Fruit fly (Drosophila melanogaster) whole organism, embryonic: Measurements from ENCODE around the gene CG7987.

Source experiments
- CG10267 ChIP-seq: fragments of 200-800 bp; sonication (Bioruptor generic); optimal IDR thresholded peaks from 2 replicates; lab custom pipeline; 2018; ENCODE audit warnings: missing biosample characterization, mild to moderate bottlenecking, missing genetic modification characterization, moderate library complexity
- CG10543 ChIP-seq: fragments of 200-800 bp; sonication (Bioruptor generic); optimal IDR thresholded peaks from 3 replicates; lab custom pipeline; 2017; ENCODE audit warnings: missing biosample characterization, mild to moderate bottlenecking, missing genetic modification characterization, moderate library complexity
- CG12071 ChIP-seq: fragments of 200-800 bp; sonication (Bioruptor generic); optimal IDR thresholded peaks from 3 replicates; lab custom pipeline; 2018; ENCODE audit warnings: missing biosample characterization, mild to moderate bottlenecking, missing genetic modification characterization
- CG12744 ChIP-seq: fragments of 200-800 bp; sonication (Bioruptor generic); optimal IDR thresholded peaks from 2 replicates; lab custom pipeline; 2016; ENCODE audit warnings: missing biosample characterization, missing genetic modification characterization
- CG12769 ChIP-seq: fragments of 200-800 bp; sonication (Bioruptor generic); optimal IDR thresholded peaks from 2 replicates; lab custom pipeline; 2019; ENCODE audit warnings: missing biosample characterization, mild to moderate bottlenecking, missing genetic modification characterization, moderate library complexity
- CG13287 ChIP-seq: fragments of 200-800 bp; sonication (Bioruptor generic); IDR thresholded peaks from 2 replicates; pipeline ENCODE4 v1.3.6; 2022; ENCODE audit warnings: missing biosample characterization, missing genetic modification characterization; ENCODE audit not compliant: partially characterized antibody
- CG13424 ChIP-seq: fragments of 200-800 bp; sonication (Bioruptor generic); optimal IDR thresholded peaks from 2 replicates; lab custom pipeline; 2019; ENCODE audit warnings: missing biosample characterization, mild to moderate bottlenecking, missing genetic modification characterization, moderate library complexity
- CG15269 ChIP-seq: fragments of 200-800 bp; sonication (Bioruptor generic); optimal IDR thresholded peaks from 2 replicates; lab custom pipeline; 2018; ENCODE audit warnings: missing biosample characterization, mild to moderate bottlenecking, missing genetic modification characterization, moderate library complexity
- CG1603 ChIP-seq: fragments of 200-800 bp; sonication (Bioruptor generic); optimal IDR thresholded peaks from 2 replicates; lab custom pipeline; 2019; ENCODE audit warnings: missing biosample characterization, mild to moderate bottlenecking, missing genetic modification characterization, moderate library complexity
- CG16779 ChIP-seq: fragments of 200-800 bp; sonication (Bioruptor generic); IDR thresholded peaks from 2 replicates; pipeline ENCODE4 v1.3.6; 2022; ENCODE audit warnings: missing biosample characterization, missing genetic modification characterization
- CG16863 ChIP-seq: fragments of 200-800 bp; sonication (Bioruptor generic); optimal IDR thresholded peaks from 3 replicates; lab custom pipeline; 2016; ENCODE audit warnings: missing biosample characterization, missing genetic modification characterization
- CG17802 ChIP-seq: fragments of 200-800 bp; sonication (Bioruptor generic); optimal IDR thresholded peaks from 2 replicates; lab custom pipeline; 2018; ENCODE audit warnings: missing biosample characterization, mild to moderate bottlenecking, missing genetic modification characterization, moderate library complexity
- CG17912 ChIP-seq: fragments of 200-800 bp; sonication (Bioruptor generic); optimal IDR thresholded peaks from 2 replicates; lab custom pipeline; 2018; ENCODE audit warnings: missing biosample characterization, mild to moderate bottlenecking, missing genetic modification characterization
- CG2120 ChIP-seq: fragments of 200-800 bp; sonication (Bioruptor generic); optimal IDR thresholded peaks from 3 replicates; lab custom pipeline; 2016; ENCODE audit warnings: missing biosample characterization, missing genetic modification characterization
- CG32767 ChIP-seq: fragments of 200-800 bp; sonication (Bioruptor generic); IDR thresholded peaks from 2 replicates; pipeline ENCODE4 v1.3.6; 2022; ENCODE audit warnings: missing biosample characterization, missing genetic modification characterization
- CG42726 ChIP-seq: fragments of 200-800 bp; sonication (Bioruptor generic); IDR thresholded peaks from 2 replicates; pipeline ENCODE4 v1.3.6; 2022; ENCODE audit warnings: missing biosample characterization, missing genetic modification characterization; ENCODE audit not compliant: partially characterized antibody
- CG6654 ChIP-seq: fragments of 200-800 bp; sonication (Bioruptor generic); optimal IDR thresholded peaks from 2 replicates; lab custom pipeline; 2017; ENCODE audit warnings: missing biosample characterization, mild to moderate bottlenecking, missing genetic modification characterization
- CG6791 ChIP-seq: fragments of 200-800 bp; sonication (Bioruptor generic); IDR thresholded peaks from 3 replicates; pipeline ENCODE4 v1.3.6; 2022; ENCODE audit warnings: missing biosample characterization, missing genetic modification characterization; ENCODE audit not compliant: partially characterized antibody
- CG6813 ChIP-seq: fragments of 200-800 bp; sonication (Bioruptor generic); optimal IDR thresholded peaks from 2 replicates; lab custom pipeline; 2017; ENCODE audit warnings: missing biosample characterization, missing genetic modification characterization, mild to moderate bottlenecking, moderate library complexity, missing genetic modification reagents
- CG7786 ChIP-seq: fragments of 200-800 bp; sonication (Bioruptor generic); optimal IDR thresholded peaks from 2 replicates; lab custom pipeline; 2016; ENCODE audit warnings: missing biosample characterization, missing genetic modification characterization
- CG7839 ChIP-seq: fragments of 200-800 bp; sonication (Bioruptor generic); optimal IDR thresholded peaks from 3 replicates; lab custom pipeline; 2018; ENCODE audit warnings: missing biosample characterization, mild to moderate bottlenecking, missing genetic modification characterization, moderate library complexity
- CG8290 ChIP-seq, 3 experiments: fragments of 200-800 bp; sonication (Bioruptor generic); optimal IDR thresholded peaks; 2 replicates each; lab custom pipeline; 2016 to 2019; ENCODE audit warnings: missing biosample characterization in 3 of 3, missing genetic modification characterization in 3 of 3, mild to moderate bottlenecking in 2 of 3, moderate library complexity in 1 of 3
- CG8478 ChIP-seq: fragments of >200 bp; optimal IDR thresholded peaks from 2 replicates; lab custom pipeline; 2018
- CTCF ChIP-seq: fragments of 200-800 bp; sonication (Bioruptor generic); optimal IDR thresholded peaks from 2 replicates; lab custom pipeline; 2017; ENCODE audit warnings: missing biosample characterization, mild to moderate bottlenecking, missing genetic modification characterization, moderate library complexity
- Camta ChIP-seq: fragments of 200-800 bp; sonication (Bioruptor generic); optimal IDR thresholded peaks from 2 replicates; lab custom pipeline; 2016; ENCODE audit warnings: missing biosample characterization, missing genetic modification characterization
- CoRest ChIP-seq: fragments of 200-800 bp; sonication (Bioruptor generic); optimal IDR thresholded peaks from 3 replicates; lab custom pipeline; 2018; ENCODE audit warnings: missing biosample characterization, mild to moderate bottlenecking, missing genetic modification characterization, moderate library complexity
- HLH54F ChIP-seq: fragments of 200-800 bp; sonication (Bioruptor generic); optimal IDR thresholded peaks from 3 replicates; lab custom pipeline; 2016; ENCODE audit warnings: missing biosample characterization, missing genetic modification characterization
- Hmr ChIP-seq: fragments of 200-800 bp; sonication (Bioruptor generic); optimal IDR thresholded peaks from 3 replicates; lab custom pipeline; 2017; ENCODE audit warnings: mild to moderate bottlenecking, missing biosample characterization, missing genetic modification reagents, missing genetic modification characterization
- Hmx ChIP-seq: fragments of 200-800 bp; sonication (Bioruptor generic); optimal IDR thresholded peaks from 2 replicates; lab custom pipeline; 2016; ENCODE audit warnings: missing biosample characterization, missing genetic modification characterization
- Lpt ChIP-seq: fragments of >200 bp; optimal IDR thresholded peaks from 2 replicates; lab custom pipeline; 2018; ENCODE audit warnings: missing biosample characterization, missing genetic modification characterization
- MBD-R2 ChIP-seq: fragments of 200-800 bp; sonication (Bioruptor generic); IDR thresholded peaks from 2 replicates; pipeline ENCODE4 v1.3.6; 2022; ENCODE audit warnings: missing biosample characterization, missing genetic modification characterization
- Rfx ChIP-seq: fragments of 200-800 bp; sonication (Bioruptor generic); IDR thresholded peaks from 2 replicates; pipeline ENCODE4 v1.3.6; 2022; ENCODE audit warnings: missing biosample characterization, missing genetic modification characterization
- Sry-δ ChIP-seq: fragments of 200-800 bp; sonication (Bioruptor generic); optimal IDR thresholded peaks from 2 replicates; lab custom pipeline; 2016; ENCODE audit warnings: missing biosample characterization, missing genetic modification characterization
- bigmax ChIP-seq: fragments of 200-800 bp; sonication (Bioruptor generic); optimal IDR thresholded peaks from 2 replicates; lab custom pipeline; 2018; ENCODE audit warnings: missing biosample characterization, mild to moderate bottlenecking, missing genetic modification characterization
- ci ChIP-seq: fragments of 200-800 bp; sonication (Bioruptor generic); IDR thresholded peaks from 3 replicates; pipeline ENCODE4 v1.3.6; 2022; ENCODE audit warnings: missing biosample characterization, missing genetic modification characterization
- dan ChIP-seq: fragments of 200-800 bp; sonication (Bioruptor generic); IDR thresholded peaks from 2 replicates; pipeline ENCODE4 v1.3.6; 2022; ENCODE audit warnings: missing biosample characterization, missing genetic modification characterization
- dmrt99B ChIP-seq: fragments of 200-800 bp; sonication (Bioruptor generic); optimal IDR thresholded peaks from 2 replicates; lab custom pipeline; 2018; ENCODE audit warnings: missing biosample characterization, mild to moderate bottlenecking, missing genetic modification characterization, moderate library complexity
- dysf ChIP-seq: fragments of 200-800 bp; sonication (Bioruptor generic); IDR thresholded peaks from 3 replicates; pipeline ENCODE4 v1.3.6; 2022; ENCODE audit warnings: missing biosample characterization, missing genetic modification characterization
- kah ChIP-seq: fragments of 200-800 bp; sonication (Bioruptor generic); optimal IDR thresholded peaks from 2 replicates; lab custom pipeline; 2018; ENCODE audit warnings: missing biosample characterization, mild to moderate bottlenecking, missing genetic modification characterization
- knrl ChIP-seq: fragments of 200-800 bp; sonication (Bioruptor generic); IDR thresholded peaks from 3 replicates; pipeline ENCODE4 v1.3.6; 2022; ENCODE audit warnings: missing biosample characterization, missing genetic modification characterization; ENCODE audit not compliant: partially characterized antibody
- lab ChIP-seq: fragments of 200-800 bp; sonication (Bioruptor generic); optimal IDR thresholded peaks from 3 replicates; lab custom pipeline; 2017; ENCODE audit warnings: missing biosample characterization, missing genetic modification characterization, mild to moderate bottlenecking, moderate library complexity, missing genetic modification reagents
- nerfin-1 ChIP-seq: fragments of 200-800 bp; sonication (Bioruptor generic); optimal IDR thresholded peaks from 3 replicates; lab custom pipeline; 2019; ENCODE audit warnings: missing biosample characterization, mild to moderate bottlenecking, missing genetic modification characterization, moderate library complexity
- pita ChIP-seq: fragments of 200-800 bp; sonication (Bioruptor generic); optimal IDR thresholded peaks from 2 replicates; lab custom pipeline; 2017; ENCODE audit warnings: missing biosample characterization, mild to moderate bottlenecking, missing genetic modification characterization
- psq ChIP-seq: fragments of 200-800 bp; sonication (Bioruptor generic); optimal IDR thresholded peaks from 2 replicates; lab custom pipeline; 2017; ENCODE audit warnings: missing biosample characterization, missing genetic modification characterization
- rib ChIP-seq: fragments of 200-800 bp; sonication (Bioruptor generic); IDR thresholded peaks from 2 replicates; pipeline ENCODE4 v1.3.6; 2022; ENCODE audit warnings: missing biosample characterization, missing genetic modification characterization
- tio ChIP-seq: fragments of 200-800 bp; sonication (Bioruptor generic); optimal IDR thresholded peaks from 2 replicates; lab custom pipeline; 2017; ENCODE audit warnings: missing biosample characterization, missing genetic modification characterization, inconsistent platforms
- tx ChIP-seq: fragments of 200-800 bp; sonication (Bioruptor generic); optimal IDR thresholded peaks from 2 replicates; lab custom pipeline; 2016; ENCODE audit warnings: missing biosample characterization, missing genetic modification characterization
- unc-4 ChIP-seq: fragments of 200-800 bp; sonication (Bioruptor generic); IDR thresholded peaks from 2 replicates; pipeline ENCODE4 v1.3.6; 2022; ENCODE audit warnings: missing biosample characterization, missing genetic modification characterization; ENCODE audit not compliant: partially characterized antibody

The CG7987 gene

DNA sequence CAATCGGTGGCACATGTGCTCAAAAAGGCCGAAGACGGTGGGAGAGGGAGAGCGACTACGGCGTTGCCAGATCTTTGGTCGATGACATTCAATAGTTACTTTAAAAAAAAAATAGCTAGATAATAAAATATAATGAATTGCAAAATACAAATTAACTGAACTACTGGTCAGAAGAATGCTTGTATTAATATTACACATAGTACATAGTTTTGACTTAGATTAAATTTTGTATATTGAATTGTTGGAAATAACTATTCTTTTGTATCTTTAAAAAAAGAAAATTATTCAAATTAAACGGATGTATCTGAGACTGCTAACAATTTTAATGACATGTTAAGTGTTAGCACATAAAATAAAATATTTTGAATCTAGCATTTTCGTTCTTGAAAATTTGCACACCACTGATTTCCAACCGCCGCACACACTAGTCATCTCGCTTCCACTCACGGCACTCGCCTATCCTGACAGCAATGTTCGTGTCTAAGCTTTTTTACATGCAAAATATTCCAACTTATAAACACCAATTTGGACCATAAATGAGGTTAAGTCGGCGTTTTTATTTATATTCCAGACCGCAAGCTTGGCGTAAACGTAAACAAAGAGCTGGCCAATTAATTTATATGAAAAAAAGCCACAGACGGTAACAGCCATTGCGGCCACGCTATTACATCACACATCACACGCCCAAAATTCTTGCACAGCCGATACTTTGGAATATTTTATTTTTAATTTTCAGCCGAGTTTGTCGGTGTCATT is 547 bp downstream of the CG7987 start (continued):
- peak; percentile 85 for TF ChIP-seq CG13424
- TF ChIP-seq CG6654 (GFP tag; lab: Kevin White, UChicago) = peak; percentile 33
- TF ChIP-seq dmrt99B (tag; lab: Kevin White, UChicago) = peak; percentile 78
- peak; percentile 39 for TF ChIP-seq MBD-R2
- TF ChIP-seq CG12744 (GFP tag; lab: Kevin White, UChicago) = peak; percentile 15
- no peak for TF ChIP-seq CG12071 (GFP tag; lab: Kevin White, UChicago)
- TF ChIP-seq CG17802 (tag; lab: Kevin White, UChicago) = no peak
- TF ChIP-seq CG16863 (GFP tag; lab: Kevin White, UChicago) = peak; percentile 64
- TF ChIP-seq CG6813 (GFP tag; lab: Kevin White, UChicago) = peak; percentile 51
- TF ChIP-seq CG10543 (GFP tag; lab: Kevin White, UChicago) = peak; percentile 74
- no peak for TF ChIP-seq unc-4 (GFP tag; lab: Robert Waterston, UW)
- TF ChIP-seq rib = no peak
- peak; percentile 58 for TF ChIP-seq CG7786 (GFP tag; lab: Kevin White, UChicago)
- TF ChIP-seq Sry-δ = peak; percentile 31
- TF ChIP-seq CG42726 (GFP tag; lab: Robert Waterston, UW) = no peak
- peak; percentile 70 for TF ChIP-seq CG8290 (GFP tag; optimal IDR thresholded peaks at IDR 0.05; lab: Kevin White, UChicago)
- TF ChIP-seq CG8290 (tag; optimal IDR thresholded peaks at IDR 0.05; lab: Kevin White, UChicago) = peak; percentile 14 to 40
- no peak for TF ChIP-seq CTCF (GFP tag; lab: Kevin White, UChicago)
- no peak for TF ChIP-seq Lpt
- no peak for TF ChIP-seq CG17912
- TF ChIP-seq dysf = peak; percentile 77
- no peak for TF ChIP-seq tx (GFP tag; lab: Kevin White, UChicago)
- peak; percentile 74 for TF ChIP-seq lab (GFP tag; lab: Kevin White, UChicago)
- TF ChIP-seq CG15269 = peak; percentile 82
- TF ChIP-seq bigmax (GFP tag; lab: Kevin White, UChicago) = peak; percentile 97
- peak; percentile 37 for TF ChIP-seq Hmx (GFP tag; lab: Kevin White, UChicago)
- TF ChIP-seq psq (GFP tag; lab: Kevin White, UChicago) = peak; percentile 92
- TF ChIP-seq Camta (GFP tag; lab: Kevin White, UChicago) = peak; percentile 70
- no peak for TF ChIP-seq CG13287

dm6 chr3R:14569411-14570107 is 6.1 kb downstream of the CG7987 start, which contains the start of gene Cys:
TSS of gene Cys (minus strand) at chr3R:14569644.
- TF ChIP-seq HLH54F (GFP tag; lab: Kevin White, UChicago) = peak; percentile 35
- peak; percentile 13 for TF ChIP-seq CG1603 (tag; lab: Kevin White, UChicago)
- TF ChIP-seq CG16779 (GFP tag; lab: Robert Waterston, UW) = peak; percentile 36; the same call in 1 of the 2 replicates
- TF ChIP-seq Hmr (GFP tag; lab: Kevin White, UChicago) = peak; percentile 30
- TF ChIP-seq dan (GFP tag; lab: Robert Waterston, UW) = no peak
- TF ChIP-seq kah (GFP tag; lab: Kevin White, UChicago) = peak; percentile 92
- TF ChIP-seq CG8478 = no peak
- no peak for TF ChIP-seq CG10267 (tag; lab: Kevin White, UChicago)
- TF ChIP-seq knrl (GFP tag; lab: Robert Waterston, UW) = no peak
- TF ChIP-seq pita (GFP tag; lab: Kevin White, UChicago) = no peak
- peak; percentile 37 for TF ChIP-seq CoRest (tag; lab: Kevin White, UChicago)
- peak; percentile 39 for TF ChIP-seq CG7839 (tag; lab: Kevin White, UChicago)
- peak; percentile 89 for TF ChIP-seq CG12769 (tag; lab: Kevin White, UChicago)
- peak; percentile 44 for TF ChIP-seq CG2120
- peak; percentile 39; the same call in 1 of the 2 replicates for TF ChIP-seq Rfx (GFP tag; lab: Robert Waterston, UW)
- no peak for TF ChIP-seq CG8290 (GFP tag; optimal IDR thresholded peaks at IDR 0.05; lab: Kevin White, UChicago)
- TF ChIP-seq CG8290 (tag; optimal IDR thresholded peaks at IDR 0.05; lab: Kevin White, UChicago) = peak in 1 of 2 experiments; percentile 64
- TF ChIP-seq nerfin-1 (tag; lab: Kevin White, UChicago) = no peak
- TF ChIP-seq CG12071 (GFP tag; lab: Kevin White, UChicago) = peak; percentile 5
- TF ChIP-seq CG6791 (GFP tag; lab: Robert Waterston, UW) = peak; percentile 46; the same call in 1 of the 3 replicates
- peak; percentile 70; the same call in 2 of the 3 replicates for TF ChIP-seq ci
- TF ChIP-seq CG32767 (GFP tag; lab: Robert Waterston, UW) = 0 out of 2 replicates have a peak, but pooled peaks have one; percentile 15
- no peak for TF ChIP-seq tio (GFP tag; lab: Kevin White, UChicago)
